Fruit fly (Drosophila melanogaster) whole organism, embryonic: ENCODE data around the gene CG32023.

Experiments used
- Awh ChIP-seq: fragments of 200-800 bp; sonication (Bioruptor generic); IDR thresholded peaks from 2 replicates; pipeline ENCODE4, ENCODE4 v1.3.6; 2022; ENCODE audit warnings: missing biosample characterization, missing genetic modification characterization
- CG13296 ChIP-seq: fragments of 200-800 bp; sonication (Bioruptor generic); optimal IDR thresholded peaks from 3 replicates; lab custom pipeline; 2018; ENCODE audit warnings: missing biosample characterization, mild to moderate bottlenecking, missing genetic modification characterization
- CG9215 ChIP-seq: fragments of 200-800 bp; sonication (Bioruptor generic); IDR thresholded peaks from 2 replicates; pipeline ENCODE4 v1.3.6; 2022; ENCODE audit warnings: missing biosample characterization, missing genetic modification characterization
- Hand ChIP-seq: fragments of 200-800 bp; sonication (Bioruptor generic); optimal IDR thresholded peaks from 2 replicates; lab custom pipeline; 2017; ENCODE audit warnings: mild to moderate bottlenecking, missing biosample characterization, missing genetic modification reagents, missing genetic modification characterization
- fd102C ChIP-seq: fragments of 200-800 bp; sonication (Bioruptor generic); optimal IDR thresholded peaks from 2 replicates; lab custom pipeline; 2018; ENCODE audit warnings: missing biosample characterization, mild to moderate bottlenecking, missing genetic modification characterization, moderate library complexity
- fd96Cb ChIP-seq: fragments of 200-800 bp; sonication (Bioruptor generic); optimal IDR thresholded peaks from 2 replicates; lab custom pipeline; 2018; ENCODE audit warnings: missing biosample characterization, mild to moderate bottlenecking, missing genetic modification characterization, moderate library complexity
- usp ChIP-seq: fragments of >200 bp; optimal IDR thresholded peaks from 2 replicates; lab custom pipeline; 2017; ENCODE audit warnings: missing biosample characterization, missing genetic modification characterization

DNA sequence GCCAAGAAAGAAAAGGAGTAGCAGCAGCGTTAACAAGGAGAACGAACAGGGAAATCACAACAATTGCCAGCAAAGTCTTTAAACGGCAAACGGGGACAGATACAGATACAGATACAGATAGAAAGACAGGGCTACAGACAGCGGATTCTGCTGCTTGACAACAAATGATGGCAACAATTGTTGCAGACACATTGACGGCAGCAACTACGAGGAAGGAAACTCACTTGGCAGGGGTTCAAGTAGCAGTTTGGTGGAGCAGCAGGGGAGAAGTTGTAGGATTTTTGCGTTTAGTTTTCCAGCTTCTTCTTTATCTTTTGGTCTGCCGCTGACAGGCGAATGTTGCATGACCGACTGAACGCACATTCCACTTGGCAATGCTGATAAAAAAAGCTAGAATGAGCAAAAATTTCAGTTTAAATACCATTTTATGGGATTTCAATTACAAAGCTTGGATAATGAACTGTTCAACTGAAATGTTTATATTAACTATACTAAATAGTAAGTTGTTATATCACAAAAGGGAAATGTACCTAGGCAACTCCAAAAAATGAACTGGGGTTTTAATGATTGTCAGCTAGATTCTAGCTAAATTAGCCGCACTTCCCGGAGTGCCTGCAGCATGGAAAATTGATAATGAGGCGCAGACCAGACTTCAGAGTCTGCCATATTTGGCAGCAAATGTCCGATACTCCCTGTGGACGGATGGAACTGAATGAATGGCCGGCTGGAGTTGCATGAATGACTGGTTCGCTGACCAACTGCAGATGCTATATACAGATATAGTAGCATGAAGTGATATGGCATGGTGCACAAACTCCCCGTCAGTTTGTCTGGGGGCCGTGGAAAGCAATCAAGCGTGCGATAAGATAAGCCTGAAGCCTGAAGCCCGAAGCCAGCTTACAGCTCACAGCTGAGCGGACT is 47.1 kb upstream of the CG32023 start:
- TF ChIP-seq Awh (GFP tag; lab: Robert Waterston, UW) (no peak), fd96Cb (tag; lab: Kevin White, UChicago) (no peak), CG13296 (GFP tag; lab: Kevin White, UChicago) (no peak), Hand (GFP tag; lab: Kevin White, UChicago) (no peak), usp (GFP tag; lab: Kevin White, UChicago) (no peak), fd102C (GFP tag; lab: Kevin White, UChicago) (no peak), CG9215 (no peak)
